Worm (Caenorhabditis elegans) whole organism, young adult: ENCODE data around the gene cat-1.
A peak's percentile ranks its signal among the peaks of the same experiment; 100 is the strongest.

Source experiments
- D2030.7 ChIP-seq: fragments of 200-800 bp; sonication (Bioruptor generic); IDR thresholded peaks from 2 replicates; pipeline ENCODE4 v1.3.6; 2022; ENCODE audit warnings: missing genetic modification reagents, missing genetic modification characterization, missing compliant biosample characterization
- F10E7.11 ChIP-seq: sonication (generic microtip); optimal IDR thresholded peaks from 2 replicates; lab custom pipeline; 2017; ENCODE audit warnings: mild to moderate bottlenecking, missing genetic modification characterization, moderate library complexity, missing compliant biosample characterization
- F23B12.7 ChIP-seq: sonication (generic microtip); optimal IDR thresholded peaks from 2 replicates; lab custom pipeline; 2017; ENCODE audit warnings: missing genetic modification characterization, mild to moderate bottlenecking, missing compliant biosample characterization, antibody characterized with exemption, moderate library complexity; ENCODE audit not compliant: insufficient read depth
- F37B4.10 ChIP-seq: fragments of 200-800 bp; sonication (Bioruptor generic); IDR thresholded peaks from 2 replicates; pipeline ENCODE4 v1.3.6; 2022; ENCODE audit warnings: missing genetic modification characterization, missing compliant biosample characterization
- F49E8.2 ChIP-seq: sonication (generic microtip); optimal IDR thresholded peaks from 3 replicates; lab custom pipeline; 2017; ENCODE audit warnings: missing genetic modification characterization, mild to moderate bottlenecking, missing compliant biosample characterization, antibody characterized with exemption, moderate library complexity; ENCODE audit not compliant: insufficient read depth
- F55B11.4 ChIP-seq: sonication (generic microtip); optimal IDR thresholded peaks from 2 replicates; lab custom pipeline; 2016; ENCODE audit warnings: missing compliant biosample characterization, missing genetic modification characterization, borderline replicate concordance; ENCODE audit not compliant: insufficient read depth
- F57A8.1 ChIP-seq: fragments of 200-800 bp; sonication (Bioruptor generic); optimal IDR thresholded peaks from 2 replicates; lab custom pipeline; 2018; ENCODE audit warnings: mild to moderate bottlenecking, missing genetic modification characterization, moderate library complexity, missing compliant biosample characterization
- F57C9.4 ChIP-seq: sonication (generic microtip); optimal IDR thresholded peaks from 2 replicates; lab custom pipeline; 2017; ENCODE audit warnings: mild to moderate bottlenecking, missing genetic modification characterization, missing compliant biosample characterization
- Y53F4B.3 ChIP-seq: fragments of 200-800 bp; sonication (Bioruptor generic); IDR thresholded peaks from 2 replicates; pipeline ENCODE4 v1.3.6; 2022; ENCODE audit warnings: missing genetic modification reagents, missing genetic modification characterization, missing compliant biosample characterization
- Y53G8AR.9 ChIP-seq: fragments of 200-800 bp; sonication (Bioruptor generic); conservative IDR thresholded peaks from 2 replicates; pipeline ENCODE4 v1.3.6; 2022; ENCODE audit warnings: missing genetic modification reagents, missing genetic modification characterization, missing compliant biosample characterization
- athp-1 ChIP-seq: sonication (generic microtip); optimal IDR thresholded peaks from 2 replicates; lab custom pipeline; 2017; ENCODE audit warnings: mild to moderate bottlenecking, missing genetic modification characterization, missing compliant biosample characterization
- attf-3 ChIP-seq: fragments of 200-800 bp; sonication (Bioruptor generic); conservative IDR thresholded peaks from 2 replicates; pipeline ENCODE4 v1.3.6; 2022; ENCODE audit warnings: missing genetic modification reagents, missing genetic modification characterization, missing compliant biosample characterization
- bed-1 ChIP-seq: fragments of 200-800 bp; sonication (Bioruptor generic); IDR thresholded peaks from 2 replicates; pipeline ENCODE4 v1.3.6; 2022; ENCODE audit warnings: missing genetic modification reagents, missing genetic modification characterization, missing compliant biosample characterization
- bed-2 ChIP-seq: fragments of 200-800 bp; sonication (Bioruptor generic); IDR thresholded peaks from 2 replicates; pipeline ENCODE4 v1.3.6; 2022; ENCODE audit warnings: missing genetic modification reagents, missing genetic modification characterization, missing compliant biosample characterization
- ccch-3 ChIP-seq: fragments of 200-800 bp; sonication (Bioruptor generic); optimal IDR thresholded peaks from 2 replicates; lab custom pipeline; 2018; ENCODE audit warnings: mild to moderate bottlenecking, missing genetic modification characterization, missing compliant biosample characterization
- ceh-40 ChIP-seq: fragments of 200-800 bp; sonication (Bioruptor generic); IDR thresholded peaks from 2 replicates; pipeline ENCODE4 v1.3.6; 2022; ENCODE audit warnings: missing genetic modification characterization, missing compliant biosample characterization
- ceh-79 ChIP-seq: sonication (generic microtip); optimal IDR thresholded peaks from 2 replicates; lab custom pipeline; 2017; ENCODE audit warnings: mild to moderate bottlenecking, missing genetic modification characterization, missing compliant biosample characterization
- ceh-91 ChIP-seq: fragments of 200-800 bp; sonication (Bioruptor generic); IDR thresholded peaks from 2 replicates; pipeline ENCODE4 v1.3.6; 2022; ENCODE audit warnings: missing genetic modification reagents, missing genetic modification characterization, missing compliant biosample characterization
- chd-7 ChIP-seq: sonication (generic microtip); optimal IDR thresholded peaks from 2 replicates; lab custom pipeline; 2016; ENCODE audit warnings: mild to moderate bottlenecking, missing genetic modification characterization, moderate library complexity, missing compliant biosample characterization
- die-1 ChIP-seq: sonication (generic microtip); optimal IDR thresholded peaks from 2 replicates; lab custom pipeline; 2016; ENCODE audit warnings: missing genotype, mild to moderate bottlenecking, missing genetic modification characterization, missing compliant biosample characterization
- efl-1 ChIP-seq: fragments of 150-350 bp; optimal IDR thresholded peaks from 2 replicates; lab custom pipeline; 2014; ENCODE audit warnings: missing biosample characterization, missing genetic modification reagents, missing genetic modification characterization
- egl-18 ChIP-seq: fragments of 200-800 bp; sonication (Bioruptor generic); IDR thresholded peaks from 2 replicates; pipeline ENCODE4 v1.3.6; 2022; ENCODE audit warnings: missing genetic modification reagents, missing genetic modification characterization, missing compliant biosample characterization
- egrh-3 ChIP-seq: fragments of 200-800 bp; sonication (Bioruptor generic); IDR thresholded peaks from 2 replicates; pipeline ENCODE4 v1.3.6; 2022; ENCODE audit warnings: missing genetic modification reagents, missing genetic modification characterization, missing compliant biosample characterization
- gei-17 ChIP-seq: fragments of 200-800 bp; sonication (Bioruptor generic); optimal IDR thresholded peaks from 2 replicates; lab custom pipeline; 2018; ENCODE audit warnings: mild to moderate bottlenecking, missing genetic modification characterization, missing compliant biosample characterization
- him-1 ChIP-seq: sonication (generic microtip); optimal IDR thresholded peaks from 2 replicates; lab custom pipeline; 2016; ENCODE audit warnings: missing genotype, missing genetic modification reagents, missing genetic modification characterization, missing compliant biosample characterization
- hlh-26 ChIP-seq: fragments of 200-800 bp; sonication (Bioruptor generic); conservative IDR thresholded peaks from 2 replicates; pipeline ENCODE4 v1.3.6; 2022; ENCODE audit warnings: missing genetic modification reagents, missing genetic modification characterization, missing compliant biosample characterization
- hmg-1.2 ChIP-seq: fragments of 200-800 bp; sonication (Bioruptor generic); IDR thresholded peaks from 2 replicates; pipeline ENCODE4 v1.3.6; 2022; ENCODE audit warnings: missing genetic modification reagents, missing genetic modification characterization, missing compliant biosample characterization
- lag-1 ChIP-seq: fragments of 200-800 bp; sonication (Bioruptor generic); IDR thresholded peaks from 2 replicates; pipeline ENCODE4 v1.3.6; 2022; ENCODE audit warnings: missing genetic modification reagents, missing genetic modification characterization, missing compliant biosample characterization
- let-526 ChIP-seq: fragments of 200-800 bp; sonication (Bioruptor generic); IDR thresholded peaks from 2 replicates; pipeline ENCODE4 v1.3.6; 2022; ENCODE audit warnings: missing genetic modification reagents, missing genetic modification characterization, missing compliant biosample characterization
- lin-26 ChIP-seq: fragments of 200-800 bp; sonication (Bioruptor generic); IDR thresholded peaks from 2 replicates; pipeline ENCODE4 v1.3.6; 2022; ENCODE audit warnings: missing genetic modification reagents, missing genetic modification characterization, missing compliant biosample characterization
- lin-35 ChIP-seq, 3 experiments: fragments of 150-350 bp in 2 of 3; sonication (generic microtip) in 1 of 3; optimal IDR thresholded peaks; 2 replicates each; lab custom pipeline; 2014 to 2018; ENCODE audit warnings: missing biosample characterization in 3 of 3, missing genetic modification characterization in 3 of 3, missing genetic modification reagents in 3 of 3
- lin-54 ChIP-seq: fragments of 200-800 bp; sonication (Bioruptor generic); optimal IDR thresholded peaks from 2 replicates; lab custom pipeline; 2018; ENCODE audit warnings: mild to moderate bottlenecking, missing genetic modification characterization, missing compliant biosample characterization
- lsl-1 ChIP-seq: fragments of 200-800 bp; sonication (Bioruptor generic); optimal IDR thresholded peaks from 2 replicates; lab custom pipeline; 2018; ENCODE audit warnings: mild to moderate bottlenecking, missing genetic modification characterization, moderate library complexity, missing compliant biosample characterization
- mcd-1 ChIP-seq: fragments of 200-800 bp; sonication (Bioruptor generic); IDR thresholded peaks from 2 replicates; pipeline ENCODE4 v1.3.6; 2022; ENCODE audit warnings: missing genetic modification reagents, missing genetic modification characterization, missing compliant biosample characterization
- nhr-80 ChIP-seq: sonication (generic microtip); optimal IDR thresholded peaks from 2 replicates; lab custom pipeline; 2016; ENCODE audit warnings: missing genetic modification characterization, missing compliant biosample characterization
- pbrm-1 ChIP-seq: fragments of 200-800 bp; sonication (Bioruptor generic); IDR thresholded peaks from 2 replicates; pipeline ENCODE4 v1.3.6; 2022; ENCODE audit warnings: missing genetic modification reagents, missing genetic modification characterization, missing compliant biosample characterization
- pha-4 ChIP-seq: fragments of 150-350 bp; sonication (generic microtip); optimal IDR thresholded peaks from 2 replicates; lab custom pipeline; 2014; ENCODE audit warnings: missing biosample characterization, missing genetic modification reagents, missing genetic modification characterization
- repo-1 ChIP-seq: sonication (generic microtip); optimal IDR thresholded peaks from 2 replicates; lab custom pipeline; 2017; ENCODE audit warnings: mild to moderate bottlenecking, missing genetic modification characterization, missing compliant biosample characterization
- sdz-38 ChIP-seq: sonication (generic microtip); optimal IDR thresholded peaks from 2 replicates; lab custom pipeline; 2016; ENCODE audit warnings: missing genotype, missing genetic modification characterization, missing compliant biosample characterization
- snpc-1.1 ChIP-seq: sonication (generic microtip); optimal IDR thresholded peaks from 2 replicates; lab custom pipeline; 2017; ENCODE audit warnings: missing genetic modification characterization, mild to moderate bottlenecking, missing compliant biosample characterization, antibody characterized with exemption, moderate library complexity, missing genotype, missing genetic modification reagents; ENCODE audit not compliant: insufficient read depth
- snpc-1.3 ChIP-seq: sonication (generic microtip); optimal IDR thresholded peaks from 2 replicates; lab custom pipeline; 2017; ENCODE audit warnings: missing genetic modification characterization, mild to moderate bottlenecking, missing compliant biosample characterization, antibody characterized with exemption, moderate library complexity, missing genotype, missing genetic modification reagents; ENCODE audit not compliant: insufficient read depth
- somi-1 ChIP-seq: fragments of 200-800 bp; sonication (Bioruptor generic); optimal IDR thresholded peaks from 2 replicates; lab custom pipeline; 2018; ENCODE audit warnings: mild to moderate bottlenecking, missing genetic modification characterization, missing compliant biosample characterization
- zim-3 ChIP-seq: sonication (generic microtip); optimal IDR thresholded peaks from 2 replicates; lab custom pipeline; 2017; ENCODE audit warnings: mild to moderate bottlenecking, missing genetic modification characterization, moderate library complexity, missing compliant biosample characterization
- ztf-18 ChIP-seq: sonication (generic microtip); optimal IDR thresholded peaks from 2 replicates; lab custom pipeline; 2016; ENCODE audit warnings: missing genotype, mild to moderate bottlenecking, missing genetic modification characterization, missing compliant biosample characterization
- ztf-28 ChIP-seq: fragments of 200-800 bp; sonication (Bioruptor generic); IDR thresholded peaks from 2 replicates; pipeline ENCODE4 v1.3.6; 2022; ENCODE audit warnings: missing genetic modification reagents, missing genetic modification characterization, missing compliant biosample characterization

Gene cat-1

ce11 chrX:5709205-5709604, 1.3 kb downstream of the cat-1 start (continued):
- no peak for TF ChIP-seq egl-18
- TF ChIP-seq snpc-1.3 (tag; lab: Kevin White, UChicago), result peak; percentile 45
- no peak for TF ChIP-seq F55B11.4
- TF ChIP-seq ztf-18 (tag; lab: Kevin White, UChicago), result peak; percentile 24
- TF ChIP-seq efl-1 (GFP tag; lab: Kevin White, UChicago), result no peak
- no peak for TF ChIP-seq ceh-79 (tag; lab: Kevin White, UChicago)
- TF ChIP-seq lin-26 (GFP tag; lab: Robert Waterston, UW), result peak; percentile 79
- no peak for TF ChIP-seq F49E8.2 (tag; lab: Kevin White, UChicago)
- TF ChIP-seq pbrm-1 (GFP tag; lab: Robert Waterston, UW), result peak; percentile 61; the same call in 1 of the 2 replicates
- TF ChIP-seq die-1 (tag; lab: Kevin White, UChicago), result peak; percentile 62
- TF ChIP-seq chd-7, result no peak

- TF ChIP-seq bed-2 (peak; percentile 65; the same call in 1 of the 2 replicates), D2030.7 (peak; percentile 85), let-526 (no peak), lin-54 (GFP tag; lab: Kevin White, UChicago) (peak; percentile 53), him-1 (peak; percentile 80), gei-17 (peak; percentile 36), attf-3 (peak; percentile 57; the same call in 1 of the 2 replicates), F23B12.7 (peak; percentile 10), sdz-38 (no peak), hmg-1.2 (peak; percentile 89), bed-1 (GFP tag; lab: Robert Waterston, UW) (no peak), snpc-1.1 (tag; lab: Kevin White, UChicago) (peak; percentile 12), F10E7.11 (tag; lab: Kevin White, UChicago) (peak; percentile 66), pha-4 (tag; lab: Kevin White, UChicago) (no peak), lsl-1 (GFP tag; lab: Kevin White, UChicago) (no peak), F37B4.10 (GFP tag; lab: Robert Waterston, UW) (0 out of 2 replicates have a peak, but pooled peaks have one; percentile 52), nhr-80 (tag; lab: Kevin White, UChicago) (no peak), hlh-26 (GFP tag; lab: Robert Waterston, UW) (no peak), ceh-91 (GFP tag; lab: Robert Waterston, UW) (no peak), die-1 (tag; lab: Kevin White, UChicago) (peak; percentile 93), zim-3 (peak; percentile 84), F57C9.4 (no peak), ztf-28 (GFP tag; lab: Robert Waterston, UW) (peak; percentile 75; the same call in 1 of the 2 replicates), Y53F4B.3 (GFP tag; lab: Robert Waterston, UW) (peak; percentile 64; the same call in 1 of the 2 replicates), athp-1 (tag; lab: Kevin White, UChicago) (peak; percentile 74), ccch-3 (no peak), repo-1 (tag; lab: Kevin White, UChicago) (peak; percentile 49), somi-1 (peak; percentile 58), lin-35 (GFP tag; optimal IDR thresholded peaks at IDR 0.05; lab: Kevin White, UChicago) (no peak), F49E8.2 (tag; lab: Kevin White, UChicago) (no peak), F57A8.1 (GFP tag; lab: Kevin White, UChicago) (peak; percentile 77), egl-18 (peak; percentile 35; the same call in 1 of the 2 replicates), mcd-1 (GFP tag; lab: Robert Waterston, UW) (peak; percentile 69), lag-1 (no peak), ceh-40 (peak; percentile 73; the same call in 1 of the 2 replicates), Y53G8AR.9 (GFP tag; lab: Robert Waterston, UW) (peak; percentile 69; the same call in 1 of the 2 replicates), egrh-3 (GFP tag; lab: Robert Waterston, UW) (0 out of 2 replicates have a peak, but pooled peaks have one; percentile 41)
Measured at ce11 chrX:5707809-5708208, 2.7 kb downstream of the cat-1 start.
